Fruit fly (Drosophila melanogaster) whole organism: ENCODE measurements around the gene spri.
A peak's percentile ranks its signal among the peaks of the same experiment; 100 is the strongest.

Source experiments
- CG8478 ChIP-seq: fragments of >200 bp; optimal IDR thresholded peaks from 2 replicates; lab custom pipeline; 2018; ENCODE audit warnings: inconsistent platforms
- Dll ChIP-seq: fragments of >200 bp; optimal IDR thresholded peaks from 2 replicates; lab custom pipeline; 2017
- EcR ChIP-seq, 2 experiments: fragments of >200 bp; optimal IDR thresholded peaks; 2 replicates each; lab custom pipeline; 2017; ENCODE audit warnings: missing biosample characterization in 2 of 2, missing genetic modification characterization in 2 of 2, missing genetic modification reagents in 2 of 2
- pan ChIP-seq: fragments of >200 bp; optimal IDR thresholded peaks from 2 replicates; lab custom pipeline; 2017
- psq ChIP-seq: fragments of >200 bp; optimal IDR thresholded peaks from 2 replicates; lab custom pipeline; 2017
- usp ChIP-seq: fragments of >200 bp; optimal IDR thresholded peaks from 2 replicates; lab custom pipeline; 2017; ENCODE audit warnings: missing biosample characterization, missing genetic modification characterization, mixed read lengths

The spri gene

DNA sequence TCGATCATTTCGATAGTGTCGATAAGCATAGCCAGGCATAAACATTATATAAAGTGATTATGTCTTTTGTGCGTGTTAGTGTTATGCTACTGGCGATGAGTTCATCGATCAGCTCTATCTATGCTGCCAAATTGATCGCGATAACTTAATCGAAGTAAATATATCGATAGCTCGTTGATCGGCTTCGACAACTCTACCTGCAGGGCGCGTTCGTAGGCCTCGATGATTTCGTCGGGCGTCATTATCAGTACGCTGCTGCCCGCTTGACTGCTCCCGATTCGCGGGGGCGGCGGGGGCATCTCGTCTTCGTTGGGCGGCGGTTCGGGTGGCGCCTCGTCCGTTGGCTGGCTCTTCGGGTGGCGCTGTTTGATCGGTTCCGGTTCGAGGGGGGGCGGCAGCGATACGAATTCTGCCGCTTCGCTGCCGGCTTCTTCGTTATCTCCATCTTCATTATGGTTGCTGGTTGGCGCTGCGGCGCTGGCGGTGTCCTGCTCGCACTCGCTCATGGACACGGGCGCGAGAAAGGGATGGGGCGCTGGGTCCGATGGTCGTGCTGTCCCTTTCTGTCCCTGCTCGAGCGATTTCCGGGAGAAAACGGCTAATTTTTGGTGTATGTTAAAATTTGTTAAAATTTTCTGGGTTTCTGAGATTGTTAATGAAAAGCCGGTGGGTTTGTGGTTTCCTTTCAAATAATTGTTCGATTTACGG, 17.0 kb upstream of the spri start, which contains the start of gene CG1628:
Gene CG1628, minus strand, starts transcription at position 658 of the 708 bp plus-strand sequence.
- no peak for TF ChIP-seq Dll
- no peak for TF ChIP-seq psq (lab: Kevin White, UChicago)
- no peak for TF ChIP-seq pan (lab: Kevin White, UChicago)
- no peak for TF ChIP-seq EcR (GFP tag; optimal IDR thresholded peaks at IDR 0.05; lab: Kevin White, UChicago)
- no peak for TF ChIP-seq CG8478 (lab: Kevin White, UChicago)
- no peak for TF ChIP-seq usp (GFP tag; lab: Kevin White, UChicago)

DNA sequence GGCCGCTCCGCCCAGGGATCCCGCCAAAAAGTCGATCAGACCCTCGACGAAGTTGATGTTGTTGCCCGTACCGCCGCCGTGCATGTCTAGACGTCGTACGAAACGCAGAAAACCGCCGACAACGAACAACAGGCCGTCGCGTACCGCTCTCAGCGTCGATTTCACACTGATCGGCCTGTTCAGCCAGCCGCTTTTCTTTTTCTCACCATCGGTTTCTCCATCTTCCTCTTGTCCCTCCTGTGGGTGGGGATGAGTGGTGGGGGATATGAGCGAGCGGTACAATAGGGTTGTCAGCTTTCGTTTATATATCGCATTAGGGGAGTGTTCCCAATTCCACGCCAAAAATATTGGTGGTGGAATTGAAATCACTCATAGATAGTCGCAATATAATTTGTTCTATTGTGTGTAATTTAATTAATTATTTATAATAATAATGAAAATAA, 16.3 kb upstream of the spri start:
- TF ChIP-seq psq (lab: Kevin White, UChicago), result no peak
- TF ChIP-seq Dll, result no peak
- TF ChIP-seq pan (lab: Kevin White, UChicago), result no peak
- TF ChIP-seq EcR (GFP tag; optimal IDR thresholded peaks at IDR 0.05; lab: Kevin White, UChicago), result no peak
- TF ChIP-seq usp (GFP tag; lab: Kevin White, UChicago), result no peak

DNA sequence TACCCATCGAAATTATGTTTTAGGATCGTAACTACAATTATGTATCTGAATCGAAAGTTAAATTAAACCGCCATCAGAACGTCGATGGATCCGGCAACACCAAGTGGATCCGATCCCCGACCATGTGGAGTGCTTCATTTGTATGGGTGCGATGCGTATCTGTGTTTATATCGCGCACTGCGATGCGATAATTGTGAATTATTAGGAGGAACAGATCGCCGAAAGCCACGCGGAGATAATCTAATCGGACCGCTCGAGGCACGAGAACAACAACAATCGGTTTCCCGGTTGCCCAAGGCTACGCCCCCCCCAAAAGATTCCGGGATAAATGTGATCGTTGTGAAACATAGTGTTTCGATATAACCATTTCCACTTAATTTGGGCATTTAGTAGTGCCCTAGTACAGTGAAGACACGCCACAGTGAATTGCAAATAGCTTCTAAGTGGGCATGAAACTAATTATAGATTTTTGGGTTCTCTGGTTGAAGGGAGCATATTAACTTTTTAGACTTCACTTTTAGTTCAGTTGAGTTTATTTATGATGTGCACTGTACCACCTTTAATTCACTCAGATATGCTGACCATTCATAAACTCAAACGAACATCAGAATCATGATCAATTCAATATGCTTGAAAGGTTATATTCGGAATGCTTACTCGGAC, 15.2 kb upstream of the spri start:
- TF ChIP-seq CG8478 (lab: Kevin White, UChicago) (no peak), psq (lab: Kevin White, UChicago) (no peak), usp (GFP tag; lab: Kevin White, UChicago) (no peak), Dll (no peak), EcR (GFP tag; optimal IDR thresholded peaks at IDR 0.05; lab: Kevin White, UChicago) (no peak), pan (lab: Kevin White, UChicago) (no peak)

DNA sequence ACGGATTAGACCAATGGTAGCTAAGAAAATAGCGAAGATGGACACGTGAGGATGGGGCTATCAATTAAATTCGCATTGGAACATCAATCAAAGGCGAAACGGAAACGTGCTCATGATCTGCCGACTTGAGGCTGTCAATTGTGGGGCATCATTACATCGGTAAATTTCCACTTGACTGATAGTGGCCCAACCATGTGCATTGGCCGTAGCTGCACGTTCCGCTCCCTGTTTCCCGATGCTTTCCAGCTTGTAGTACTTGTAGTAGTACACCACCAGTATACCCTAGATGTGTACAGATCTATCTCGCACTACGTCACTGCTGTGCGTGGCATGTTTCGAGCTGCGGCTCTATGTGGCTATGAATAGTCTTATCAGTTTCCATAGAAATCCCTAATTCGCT, 14.1 kb upstream of the spri start:
- TF ChIP-seq EcR (GFP tag; optimal IDR thresholded peaks at IDR 0.05; lab: Kevin White, UChicago), result no peak
- no peak for TF ChIP-seq pan (lab: Kevin White, UChicago)
- no peak for TF ChIP-seq Dll
- no peak for TF ChIP-seq usp (GFP tag; lab: Kevin White, UChicago)
- no peak for TF ChIP-seq psq (lab: Kevin White, UChicago)
- TF ChIP-seq CG8478 (lab: Kevin White, UChicago), result no peak

DNA sequence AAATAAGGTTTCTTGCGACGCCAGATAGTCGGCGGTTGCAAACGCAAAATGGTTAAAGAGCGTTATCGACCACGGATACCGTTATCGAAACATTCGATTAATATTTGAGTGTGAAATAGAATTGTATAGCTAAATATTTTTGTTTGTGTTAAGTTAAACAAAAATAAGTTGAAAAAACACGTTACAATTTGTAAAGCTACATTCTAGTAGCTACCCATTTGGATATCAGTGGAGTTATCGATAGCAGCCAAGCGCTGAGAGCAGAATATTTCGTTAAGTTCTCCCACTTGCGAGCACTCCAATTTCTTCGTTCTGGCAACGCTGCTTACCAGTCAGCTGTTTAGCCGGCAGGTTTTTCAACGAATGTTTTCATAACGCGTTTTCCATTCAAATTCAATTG, 10.6 kb upstream of the spri start, which contains the start of the genes Hmr and CG2124:
Gene Hmr, minus strand, starts transcription at position 43 of the 400 bp plus-strand sequence.
Gene CG2124, plus strand, starts transcription at position 310 of the 400 bp plus-strand sequence.
- TF ChIP-seq Dll (no peak), EcR (GFP tag; optimal IDR thresholded peaks at IDR 0.05; lab: Kevin White, UChicago) (no peak), CG8478 (lab: Kevin White, UChicago) (no peak)

DNA sequence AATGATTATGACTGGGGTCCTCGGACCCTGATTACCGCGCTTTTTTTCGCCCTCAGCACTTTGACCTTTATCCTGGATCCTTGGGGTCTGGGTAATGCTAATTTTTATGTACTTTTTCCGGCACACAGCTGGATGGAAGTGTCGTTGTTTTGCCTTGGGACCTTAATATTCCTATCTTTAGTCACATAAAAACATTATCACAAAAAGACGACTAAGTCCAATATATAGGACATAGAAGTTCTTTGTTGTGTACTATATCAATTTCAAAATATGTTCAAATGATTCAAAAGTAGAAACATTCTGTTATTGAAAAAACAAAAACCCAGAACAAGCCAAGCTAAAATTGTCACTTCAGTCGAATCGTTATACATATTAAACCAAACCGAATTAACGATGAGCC, 3.6 kb upstream of the spri start, which contains the start of gene Rab9D:
Gene Rab9D, plus strand, starts transcription at position 301 of the 400 bp plus-strand sequence.
- TF ChIP-seq pan (lab: Kevin White, UChicago), result no peak
- TF ChIP-seq CG8478 (lab: Kevin White, UChicago), result no peak
- no peak for TF ChIP-seq usp (GFP tag; lab: Kevin White, UChicago)
- no peak for TF ChIP-seq Dll
- no peak for TF ChIP-seq EcR (GFP tag; optimal IDR thresholded peaks at IDR 0.05; lab: Kevin White, UChicago)
- no peak for TF ChIP-seq psq (lab: Kevin White, UChicago)

DNA sequence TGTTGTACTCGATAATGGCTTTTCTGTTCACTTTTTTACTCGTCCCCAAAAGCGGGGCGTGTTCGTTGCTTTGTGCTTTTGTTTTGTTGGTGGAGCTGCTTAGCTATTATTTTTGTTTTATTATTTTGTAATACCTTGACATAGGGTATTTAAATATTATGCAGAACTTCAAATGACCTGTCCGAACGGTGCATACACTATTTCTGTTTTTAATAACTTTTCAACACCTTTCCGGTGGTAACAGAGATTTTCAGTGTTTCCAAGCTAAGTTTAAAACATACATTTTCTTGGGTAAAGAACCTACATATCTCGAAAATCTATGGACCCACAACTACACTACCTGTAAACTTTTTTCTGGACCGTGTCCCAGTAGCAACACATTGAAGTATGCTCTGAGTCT, 2.2 kb upstream of the spri start:
- TF ChIP-seq Dll (no peak), EcR (GFP tag; optimal IDR thresholded peaks at IDR 0.05; lab: Kevin White, UChicago) (no peak), pan (lab: Kevin White, UChicago) (no peak), psq (lab: Kevin White, UChicago) (no peak), usp (GFP tag; lab: Kevin White, UChicago) (no peak), CG8478 (lab: Kevin White, UChicago) (no peak)

DNA sequence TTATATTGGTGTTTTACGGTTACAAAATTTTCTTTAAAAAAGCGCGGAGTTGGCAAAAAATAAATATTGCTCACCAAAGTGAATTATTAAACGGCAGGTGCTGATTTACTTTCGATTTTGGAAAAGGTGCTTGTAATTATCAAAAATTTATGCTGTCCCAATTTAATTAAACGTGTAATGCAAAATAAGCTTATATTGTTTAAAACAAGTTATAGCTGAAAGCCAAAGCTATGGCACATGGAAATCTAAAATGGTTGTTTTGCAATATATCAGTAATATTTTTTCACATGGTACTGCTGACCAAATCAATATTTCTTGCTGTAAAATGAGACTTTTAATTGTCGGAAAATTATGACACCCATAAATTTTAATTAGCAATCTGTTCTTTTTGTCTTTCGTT, 951 bp upstream of the spri start:
- no peak for TF ChIP-seq pan (lab: Kevin White, UChicago)
- no peak for TF ChIP-seq psq (lab: Kevin White, UChicago)
- no peak for TF ChIP-seq usp (GFP tag; lab: Kevin White, UChicago)
- no peak for TF ChIP-seq CG8478 (lab: Kevin White, UChicago)
- TF ChIP-seq EcR (GFP tag; optimal IDR thresholded peaks at IDR 0.05; lab: Kevin White, UChicago), result no peak
- no peak for TF ChIP-seq Dll

DNA sequence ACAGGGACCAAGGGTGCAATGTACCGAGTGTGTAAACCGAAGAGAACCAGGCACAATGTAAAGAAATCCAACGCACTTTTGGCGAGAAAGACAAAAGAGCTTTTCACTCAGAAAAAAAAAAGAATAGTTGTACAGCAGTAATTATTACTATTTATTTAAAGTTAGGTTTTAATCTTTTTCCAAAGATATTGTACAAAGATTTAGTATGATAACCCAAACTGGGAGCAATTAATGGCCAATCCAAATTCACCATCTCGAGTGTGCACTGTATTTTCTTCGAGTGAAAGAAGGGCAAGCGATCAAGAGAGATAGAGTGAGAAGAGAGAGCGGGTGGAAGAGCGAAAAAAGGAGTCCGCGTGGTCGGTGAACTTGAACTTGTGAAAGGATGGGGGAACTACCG, 761 bp downstream of the spri start:
- TF ChIP-seq pan (lab: Kevin White, UChicago) (no peak), EcR (GFP tag; optimal IDR thresholded peaks at IDR 0.05; lab: Kevin White, UChicago) (no peak), Dll (no peak), usp (GFP tag; lab: Kevin White, UChicago) (no peak), psq (lab: Kevin White, UChicago) (no peak), CG8478 (lab: Kevin White, UChicago) (no peak)

DNA sequence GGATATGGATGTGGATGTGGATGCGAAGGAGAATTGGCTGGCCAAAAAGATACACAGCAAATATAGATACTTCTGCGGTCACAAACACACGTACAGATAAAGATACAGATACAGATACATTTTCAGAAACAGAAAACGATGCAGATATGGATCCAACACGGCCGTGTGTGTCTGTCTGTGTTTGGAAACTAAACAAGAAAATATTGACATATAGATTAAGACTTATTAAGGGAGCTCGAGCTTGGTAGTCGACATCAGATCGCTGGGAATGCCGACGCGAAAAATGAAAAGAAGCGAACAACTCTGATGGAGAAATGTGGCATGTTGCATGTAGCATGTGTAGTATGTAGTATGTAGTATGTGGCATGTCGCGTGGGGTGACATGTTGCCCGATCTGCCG, 3.2 kb downstream of the spri start:
- TF ChIP-seq usp (GFP tag; lab: Kevin White, UChicago) (no peak), CG8478 (lab: Kevin White, UChicago) (no peak), Dll (no peak), psq (lab: Kevin White, UChicago) (no peak), pan (lab: Kevin White, UChicago) (no peak), EcR (GFP tag; optimal IDR thresholded peaks at IDR 0.05; lab: Kevin White, UChicago) (no peak)

DNA sequence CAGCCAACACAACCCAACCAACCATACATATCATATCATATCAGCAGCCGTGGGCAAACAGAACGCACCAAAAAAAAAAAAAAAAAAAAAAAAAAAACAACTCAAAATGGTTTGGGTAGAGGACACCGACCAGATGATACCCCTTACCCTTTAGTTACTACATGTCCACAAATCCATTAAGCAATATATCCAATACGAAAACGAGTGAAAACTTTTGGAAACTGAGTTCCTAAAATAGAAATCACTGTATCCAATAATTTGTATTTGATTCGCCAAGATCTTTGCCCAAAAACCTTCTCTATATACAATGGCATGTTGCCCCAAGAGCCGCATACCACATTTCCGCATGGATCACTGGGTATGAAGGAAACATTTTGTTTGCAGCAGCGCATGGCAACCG, 3.7 kb downstream of the spri start:
- TF ChIP-seq Dll (no peak), pan (lab: Kevin White, UChicago) (peak; percentile 88)
